Fruit fly (Drosophila melanogaster): ENCODE data around the gene P5cr.

Gene P5cr

DNA sequence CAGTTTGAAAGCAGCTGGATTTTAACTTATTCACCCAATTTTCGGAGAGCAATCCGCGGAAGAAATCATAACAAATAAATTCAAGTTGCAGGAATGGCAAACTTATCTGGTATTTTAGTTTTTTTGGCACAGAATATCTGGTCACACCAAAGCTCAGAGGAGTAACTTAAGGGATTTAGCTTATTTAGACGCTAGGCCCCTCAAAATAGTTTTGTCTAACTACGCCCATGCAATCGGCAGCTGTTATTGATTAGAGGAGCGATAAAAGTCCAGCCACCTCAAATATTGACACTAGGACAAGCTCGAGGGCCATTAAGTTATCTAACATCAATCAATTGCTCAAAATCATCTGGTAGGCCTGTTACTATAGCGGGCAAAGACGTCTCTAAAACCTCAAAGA lies at the start of gene P5cr, which contains the start of gene GatA (continued):
- peak; percentile 42 for TF ChIP-seq CG6654 (GFP tag; optimal IDR thresholded peaks at IDR 0.05)
- TF ChIP-seq gsb (GFP tag; IDR thresholded peaks at IDR 0.05) = peak; percentile 80
- no peak for TF ChIP-seq Lpt (GFP tag; optimal IDR thresholded peaks at IDR 0.05)
- no peak for TF ChIP-seq CG7357 (GFP tag; IDR thresholded peaks at IDR 0.05)
- no peak for TF ChIP-seq z (GFP tag; IDR thresholded peaks at IDR 0.05)
- TF ChIP-seq insv (GFP tag; optimal IDR thresholded peaks at IDR 0.05) = no peak
- TF ChIP-seq D19A (tag; optimal IDR thresholded peaks at IDR 0.05) = no peak
- peak; percentile 82 for TF ChIP-seq CG13424 (tag; optimal IDR thresholded peaks at IDR 0.05)
- TF ChIP-seq CG6765 (GFP tag; optimal IDR thresholded peaks at IDR 0.05) = peak; percentile 70
- no peak for TF ChIP-seq Neu2 (GFP tag; optimal IDR thresholded peaks at IDR 0.05; ENCODE audit: borderline replicate concordance)
- TF ChIP-seq CG3838 (GFP tag; optimal IDR thresholded peaks at IDR 0.05) = peak; percentile 29
- TF ChIP-seq CG31388 (GFP tag; optimal IDR thresholded peaks at IDR 0.05) = no peak
- no peak for TF ChIP-seq Trl (optimal IDR thresholded peaks at IDR 0.05)
- peak; percentile 81 for TF ChIP-seq Trl (GFP tag; optimal IDR thresholded peaks at IDR 0.05)
- no peak for TF ChIP-seq dmrt99B (tag; optimal IDR thresholded peaks at IDR 0.05)
- no peak for TF ChIP-seq Doc3 (GFP tag; IDR thresholded peaks at IDR 0.05; ENCODE audit: partially characterized antibody)
- TF ChIP-seq crc (GFP tag; optimal IDR thresholded peaks at IDR 0.05) = peak; percentile 53
- peak; percentile 56 for TF ChIP-seq CG4854 (GFP tag; optimal IDR thresholded peaks at IDR 0.05)
- peak; percentile 69 for TF ChIP-seq CG5245 (GFP tag; optimal IDR thresholded peaks at IDR 0.05)
- peak; percentile 79 for TF ChIP-seq CG12071 (GFP tag; optimal IDR thresholded peaks at IDR 0.05)
- TF ChIP-seq jing (GFP tag; optimal IDR thresholded peaks at IDR 0.05) = peak; percentile 26
- TF ChIP-seq Camta (GFP tag; optimal IDR thresholded peaks at IDR 0.05) = peak; percentile 36
- no peak for TF ChIP-seq tio (GFP tag; optimal IDR thresholded peaks at IDR 0.05)
- TF ChIP-seq sisA (GFP tag; IDR thresholded peaks at IDR 0.05) = peak; percentile 66
- peak; percentile 87 for TF ChIP-seq CG13894 (tag; optimal IDR thresholded peaks at IDR 0.05)
- no peak for TF ChIP-seq CG10959 (GFP tag; IDR thresholded peaks at IDR 0.05)
- peak; percentile 73 for TF ChIP-seq gfzf (GFP tag; optimal IDR thresholded peaks at IDR 0.05)
- TF ChIP-seq hkb (optimal IDR thresholded peaks at IDR 0.05) = no peak
- TF ChIP-seq hkb (GFP tag; IDR thresholded peaks at IDR 0.05) = peak; percentile 69
- TF ChIP-seq bigmax (GFP tag; optimal IDR thresholded peaks at IDR 0.05) = peak; percentile 60
- peak; percentile 61 for TF ChIP-seq CG8281 (tag; optimal IDR thresholded peaks at IDR 0.05)
- TF ChIP-seq gcm2 (GFP tag; optimal IDR thresholded peaks at IDR 0.05) = peak; percentile 62
- TF ChIP-seq Opbp (GFP tag; IDR thresholded peaks at IDR 0.05; ENCODE audit: partially characterized antibody) = no peak
- peak; percentile 57 for TF ChIP-seq CG11723 (GFP tag; optimal IDR thresholded peaks at IDR 0.05)
- TF ChIP-seq CG2875 (GFP tag; optimal IDR thresholded peaks at IDR 0.05) = no peak
- no peak for TF ChIP-seq jigr1 (GFP tag; IDR thresholded peaks at IDR 0.05)
- peak; percentile 93 for TF ChIP-seq lab (GFP tag; optimal IDR thresholded peaks at IDR 0.05)
- peak; percentile 43 for TF ChIP-seq Sry-δ (GFP tag; optimal IDR thresholded peaks at IDR 0.05)
- TF ChIP-seq cad (GFP tag; optimal IDR thresholded peaks at IDR 0.05) = no peak
- peak; percentile 79 for TF ChIP-seq CG4424 (GFP tag; optimal IDR thresholded peaks at IDR 0.05)
- peak; percentile 69 for TF ChIP-seq CG18619 (GFP tag; optimal IDR thresholded peaks at IDR 0.05)
- TF ChIP-seq Usf (GFP tag; optimal IDR thresholded peaks at IDR 0.05) = peak; percentile 61
- peak; percentile 64 for TF ChIP-seq aop (GFP tag; IDR thresholded peaks at IDR 0.05)
- TF ChIP-seq CG17361 (GFP tag; IDR thresholded peaks at IDR 0.05) = peak; percentile 38; the same call in 1 of the 3 replicates
- TF ChIP-seq CG8388 (GFP tag; optimal IDR thresholded peaks at IDR 0.05) = peak; percentile 32
- TF ChIP-seq Stat92E (GFP tag; optimal IDR thresholded peaks at IDR 0.05) = no peak
- TF ChIP-seq CG12299 (tag; optimal IDR thresholded peaks at IDR 0.05) = peak; percentile 58
- TF ChIP-seq knrl (GFP tag; IDR thresholded peaks at IDR 0.05; ENCODE audit: partially characterized antibody) = no peak
- TF ChIP-seq yki (optimal IDR thresholded peaks at IDR 0.05) = no peak
- peak; percentile 61 for TF ChIP-seq CG6683 (GFP tag; optimal IDR thresholded peaks at IDR 0.05)
- peak; percentile 28; the same call in 1 of the 2 replicates for TF ChIP-seq esg (GFP tag; conservative IDR thresholded peaks at IDR 0.05)
- peak; percentile 77; the same call in 1 of the 3 replicates for TF ChIP-seq CG34422 (GFP tag; IDR thresholded peaks at IDR 0.05)
